Fruit fly (Drosophila melanogaster) whole organism, adult: ENCODE results near the gene Srp14.

ENCODE experiments used
- CG14711 ChIP-seq: fragments of 200-800 bp; sonication (Bioruptor generic); optimal IDR thresholded peaks from 2 replicates; lab custom pipeline; 2018; ENCODE audit warnings: missing biosample characterization, mild to moderate bottlenecking, missing genetic modification characterization, moderate library complexity
- CG33017 ChIP-seq: fragments of 200-800 bp; sonication (Bioruptor generic); optimal IDR thresholded peaks from 2 replicates; lab custom pipeline; 2018; ENCODE audit warnings: missing biosample characterization, mild to moderate bottlenecking, missing genetic modification characterization, moderate library complexity
- CG7101 ChIP-seq: fragments of 200-800 bp; sonication (Bioruptor generic); optimal IDR thresholded peaks from 2 replicates; lab custom pipeline; 2018; ENCODE audit warnings: missing biosample characterization, mild to moderate bottlenecking, missing genetic modification characterization, moderate library complexity
- kay ChIP-seq: fragments of 200-800 bp; sonication (Bioruptor generic); peaks from one replicate; lab custom pipeline; 2016; ENCODE audit warnings: missing biosample characterization, missing genetic modification characterization, borderline replicate concordance
- pad ChIP-seq: fragments of 200-800 bp; sonication (Bioruptor generic); optimal IDR thresholded peaks from 3 replicates; lab custom pipeline; 2017; ENCODE audit warnings: missing biosample characterization, missing genetic modification characterization, mild to moderate bottlenecking, moderate library complexity, missing genetic modification reagents

DNA sequence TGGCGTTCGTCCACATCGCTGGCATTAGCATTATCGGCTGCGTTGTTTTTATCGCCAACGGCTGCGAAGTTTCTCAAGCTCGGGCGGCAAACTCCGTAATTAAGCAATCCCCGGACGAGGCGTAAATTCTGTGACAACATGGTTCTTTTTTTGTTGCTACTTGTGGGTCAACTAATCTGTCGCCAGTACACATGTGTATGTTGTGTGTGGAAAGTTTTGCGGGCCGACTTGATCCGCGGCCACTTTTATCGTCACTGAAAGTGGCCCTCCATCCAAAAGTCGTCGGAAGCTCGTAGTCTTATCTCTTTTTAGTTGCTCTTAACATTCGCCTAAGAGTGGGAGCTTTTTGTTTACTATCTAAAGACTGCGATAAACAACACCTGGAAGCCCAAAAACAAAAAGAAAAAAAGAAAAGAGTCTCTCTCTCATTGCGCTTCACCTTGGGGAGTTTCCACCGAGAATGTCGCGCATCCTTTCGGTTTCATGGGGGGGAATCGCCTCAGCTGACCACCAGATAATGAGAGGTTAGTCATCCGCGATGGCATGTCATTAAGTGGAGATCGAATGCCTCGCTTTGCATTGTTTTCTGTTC is 16.0 kb upstream of the Srp14 start, which contains the start of gene CG10877:
- TF ChIP-seq CG33017 (tag; lab: Kevin White, UChicago): no peak
- TF ChIP-seq CG14711 (tag; lab: Kevin White, UChicago): no peak
- TF ChIP-seq pad (GFP tag; lab: Kevin White, UChicago): no peak
- TF ChIP-seq kay (GFP tag; lab: Kevin White, UChicago): no peak
- no peak for TF ChIP-seq CG7101 (tag; lab: Kevin White, UChicago)
